Worm (Caenorhabditis elegans) whole organism, dauer: ENCODE data around the gene C23G10.7.

Source experiments
- unc-62 ChIP-seq: sonication (generic microtip); optimal IDR thresholded peaks from 2 replicates; lab custom pipeline; 2017; ENCODE audit warnings: missing biosample characterization, missing genetic modification reagents, missing genetic modification characterization

C23G10.7 gene

ce11 chrIII:6206161-6206853 is 8.1 kb upstream of the C23G10.7 start, which contains the start of the genes sna-3 and rps-3:
Gene sna-3 (minus strand): TSS chrIII:6206211.
Gene rps-3 (plus strand): TSS chrIII:6206803.
- TF ChIP-seq unc-62 (GFP tag; lab: Kevin White, UChicago) = no peak

- TF ChIP-seq unc-62 (GFP tag; lab: Kevin White, UChicago) = no peak
Observed at ce11 chrIII:6202440-6202839, 4.2 kb upstream of the C23G10.7 start.

- TF ChIP-seq unc-62 (GFP tag; lab: Kevin White, UChicago) = no peak
Observed at ce11 chrIII:6201325-6201724, 3.1 kb upstream of the C23G10.7 start.

- TF ChIP-seq unc-62 (GFP tag; lab: Kevin White, UChicago) = no peak
Observed at ce11 chrIII:6195718-6196117, 2.5 kb downstream of the C23G10.7 start.

ce11 chrIII:6194480-6194879 is 3.7 kb downstream of the C23G10.7 start, which contains the start of gene ugt-66:
Gene ugt-66 (minus strand): TSS chrIII:6194580.
- no peak for TF ChIP-seq unc-62 (GFP tag; lab: Kevin White, UChicago)

ce11 chrIII:6190810-6191209 is 7.4 kb downstream of the C23G10.7 start, which contains the start of gene C23G10.5:
Gene C23G10.5 (plus strand): TSS chrIII:6191110.
- no peak for TF ChIP-seq unc-62 (GFP tag; lab: Kevin White, UChicago)

- TF ChIP-seq unc-62 (GFP tag; lab: Kevin White, UChicago) = no peak
Observed at ce11 chrIII:6183118-6183517, 15.1 kb downstream of the C23G10.7 start, which contains the start of gene nas-28. Gene nas-28 (minus strand): TSS chrIII:6183218.

ce11 chrIII:6180294-6180693 is 17.9 kb downstream of the C23G10.7 start:
- TF ChIP-seq unc-62 (GFP tag; lab: Kevin White, UChicago) = no peak

ce11 chrIII:6179062-6179461 is 19.2 kb downstream of the C23G10.7 start:
- no peak for TF ChIP-seq unc-62 (GFP tag; lab: Kevin White, UChicago)

ce11 chrIII:6178586-6178985 is 19.6 kb downstream of the C23G10.7 start, which contains the start of gene F42A10.7:
Gene F42A10.7 (minus strand): TSS chrIII:6178686.
- TF ChIP-seq unc-62 (GFP tag; lab: Kevin White, UChicago) = no peak

- no peak for TF ChIP-seq unc-62 (GFP tag; lab: Kevin White, UChicago)
Observed at ce11 chrIII:6177631-6178030, 20.6 kb downstream of the C23G10.7 start.

ce11 chrIII:6176761-6177160 is 21.5 kb downstream of the C23G10.7 start, which contains the start of gene F42A10.6:
Gene F42A10.6 (minus strand): TSS chrIII:6176861.
- TF ChIP-seq unc-62 (GFP tag; lab: Kevin White, UChicago) = no peak

- no peak for TF ChIP-seq unc-62 (GFP tag; lab: Kevin White, UChicago)
Observed at ce11 chrIII:6176172-6176571, 22.0 kb downstream of the C23G10.7 start.

ce11 chrIII:6173020-6173597 is 25.1 kb downstream of the C23G10.7 start, which contains the start of the genes abcf-3 and F42A10.5:
Gene abcf-3 (plus strand): TSS chrIII:6173403.
Gene F42A10.5 (minus strand): TSS chrIII:6173477.
- TF ChIP-seq unc-62 (GFP tag; lab: Kevin White, UChicago) = no peak

- TF ChIP-seq unc-62 (GFP tag; lab: Kevin White, UChicago) = no peak
Observed at ce11 chrIII:6170038-6170437, 28.2 kb downstream of the C23G10.7 start.

ce11 chrIII:6168497-6169227 is 29.6 kb downstream of the C23G10.7 start, which contains the start of gene efk-1:
Gene efk-1 (minus strand): TSS chrIII:6168547.
- no peak for TF ChIP-seq unc-62 (GFP tag; lab: Kevin White, UChicago)
